Fruit fly (Drosophila melanogaster) whole organism, embryonic: Measurements from ENCODE around the gene fru.

Source experiments
- ATbp ChIP-seq: fragments of 200-800 bp; sonication (Bioruptor generic); optimal IDR thresholded peaks from 2 replicates; lab custom pipeline; 2017; ENCODE audit warnings: missing biosample characterization, mild to moderate bottlenecking, missing genetic modification characterization, missing genetic modification reagents
- Ada2b ChIP-seq: fragments of 200-800 bp; sonication (Bioruptor generic); IDR thresholded peaks from 2 replicates; pipeline ENCODE4 v1.3.6; 2022; ENCODE audit warnings: missing biosample characterization, missing genetic modification characterization
- BEAF-32 ChIP-seq: fragments of 200-800 bp; sonication (Bioruptor generic); optimal IDR thresholded peaks from 3 replicates; lab custom pipeline; 2017; ENCODE audit warnings: missing biosample characterization, missing genetic modification characterization, mild to moderate bottlenecking, moderate library complexity, missing genetic modification reagents
- CG1024 ChIP-seq: fragments of 200-800 bp; sonication (Bioruptor generic); IDR thresholded peaks from 2 replicates; pipeline ENCODE4 v1.3.6; 2022; ENCODE audit warnings: missing biosample characterization, missing genetic modification characterization
- CG11696 ChIP-seq: fragments of 200-800 bp; sonication (Bioruptor generic); IDR thresholded peaks from 2 replicates; pipeline ENCODE4 v1.3.6; 2022; ENCODE audit warnings: missing biosample characterization, missing genetic modification characterization
- CG12071 ChIP-seq: fragments of 200-800 bp; sonication (Bioruptor generic); optimal IDR thresholded peaks from 3 replicates; lab custom pipeline; 2018; ENCODE audit warnings: missing biosample characterization, mild to moderate bottlenecking, missing genetic modification characterization
- CG12104 ChIP-seq: fragments of 200-800 bp; sonication (Bioruptor generic); optimal IDR thresholded peaks from 3 replicates; lab custom pipeline; 2016; ENCODE audit warnings: missing biosample characterization, missing genetic modification characterization
- CG12942 ChIP-seq: fragments of 200-800 bp; sonication (Bioruptor generic); optimal IDR thresholded peaks from 3 replicates; lab custom pipeline; 2016; ENCODE audit warnings: missing biosample characterization, missing genetic modification characterization
- CG13424 ChIP-seq: fragments of 200-800 bp; sonication (Bioruptor generic); optimal IDR thresholded peaks from 2 replicates; lab custom pipeline; 2019; ENCODE audit warnings: missing biosample characterization, mild to moderate bottlenecking, missing genetic modification characterization, moderate library complexity
- CG17612 ChIP-seq: fragments of 200-800 bp; sonication (Bioruptor generic); IDR thresholded peaks from 2 replicates; pipeline ENCODE4 v1.3.6; 2022; ENCODE audit warnings: missing biosample characterization, missing genetic modification characterization
- CG31365 ChIP-seq: fragments of 200-800 bp; sonication (Bioruptor generic); optimal IDR thresholded peaks from 2 replicates; lab custom pipeline; 2018; ENCODE audit warnings: missing biosample characterization, mild to moderate bottlenecking, missing genetic modification characterization
- CG3281 ChIP-seq: fragments of 200-800 bp; sonication (Bioruptor generic); optimal IDR thresholded peaks from 3 replicates; lab custom pipeline; 2017; ENCODE audit warnings: missing biosample characterization, mild to moderate bottlenecking, missing genetic modification characterization
- CG33557 ChIP-seq: fragments of 200-800 bp; sonication (Bioruptor generic); optimal IDR thresholded peaks from 2 replicates; lab custom pipeline; 2019; ENCODE audit warnings: missing biosample characterization, mild to moderate bottlenecking, missing genetic modification characterization, moderate library complexity
- CG4424 ChIP-seq: fragments of 200-800 bp; sonication (Bioruptor generic); optimal IDR thresholded peaks from 3 replicates; lab custom pipeline; 2016; ENCODE audit warnings: missing biosample characterization, missing genetic modification characterization
- CG4730 ChIP-seq: fragments of 200-800 bp; sonication (Bioruptor generic); IDR thresholded peaks from 2 replicates; pipeline ENCODE4 v1.3.6; 2022; ENCODE audit warnings: missing biosample characterization, missing genetic modification characterization
- CG4854 ChIP-seq: fragments of 200-800 bp; sonication (Bioruptor generic); optimal IDR thresholded peaks from 2 replicates; lab custom pipeline; 2016; ENCODE audit warnings: missing biosample characterization, missing genetic modification characterization, inconsistent platforms
- CG6254 ChIP-seq: fragments of 200-800 bp; sonication (Bioruptor generic); optimal IDR thresholded peaks from 3 replicates; lab custom pipeline; 2017; ENCODE audit warnings: mild to moderate bottlenecking, missing biosample characterization, missing genetic modification reagents, missing genetic modification characterization
- CG7839 ChIP-seq: fragments of 200-800 bp; sonication (Bioruptor generic); optimal IDR thresholded peaks from 3 replicates; lab custom pipeline; 2018; ENCODE audit warnings: missing biosample characterization, mild to moderate bottlenecking, missing genetic modification characterization, moderate library complexity
- CG9797 ChIP-seq: fragments of 200-800 bp; sonication (Bioruptor generic); optimal IDR thresholded peaks from 3 replicates; lab custom pipeline; 2018; ENCODE audit warnings: missing biosample characterization, mild to moderate bottlenecking, missing genetic modification characterization
- Chrac-16 ChIP-seq: fragments of 200-800 bp; sonication (Bioruptor generic); optimal IDR thresholded peaks from 3 replicates; lab custom pipeline; 2016; ENCODE audit warnings: missing biosample characterization, missing genetic modification characterization
- CoRest ChIP-seq: fragments of 200-800 bp; sonication (Bioruptor generic); optimal IDR thresholded peaks from 3 replicates; lab custom pipeline; 2018; ENCODE audit warnings: missing biosample characterization, mild to moderate bottlenecking, missing genetic modification characterization, moderate library complexity
- Dip2 ChIP-seq: fragments of 200-800 bp; sonication (Bioruptor generic); IDR thresholded peaks from 2 replicates; pipeline ENCODE4 v1.3.6; 2022; ENCODE audit warnings: missing biosample characterization, missing genetic modification characterization
- Doc2 ChIP-seq: fragments of 200-800 bp; sonication (Bioruptor generic); IDR thresholded peaks from 2 replicates; pipeline ENCODE4 v1.3.6; 2022; ENCODE audit warnings: missing biosample characterization, missing genetic modification characterization
- Hr39 ChIP-seq: fragments of >200 bp; optimal IDR thresholded peaks from 2 replicates; lab custom pipeline; 2017
- Jarid2 ChIP-seq: fragments of 200-800 bp; sonication (Bioruptor generic); optimal IDR thresholded peaks from 3 replicates; lab custom pipeline; 2017; ENCODE audit warnings: mild to moderate bottlenecking, missing biosample characterization, missing genetic modification reagents, missing genetic modification characterization
- Lhr ChIP-seq: fragments of 200-800 bp; sonication (Bioruptor generic); optimal IDR thresholded peaks from 3 replicates; lab custom pipeline; 2017; ENCODE audit warnings: mild to moderate bottlenecking, missing biosample characterization, missing genetic modification reagents, missing genetic modification characterization
- Lim3 ChIP-seq: fragments of 200-800 bp; sonication (Bioruptor generic); IDR thresholded peaks from 2 replicates; pipeline ENCODE4 v1.3.6; 2022; ENCODE audit warnings: missing biosample characterization, missing genetic modification characterization
- MBD-R2 ChIP-seq: fragments of 200-800 bp; sonication (Bioruptor generic); IDR thresholded peaks from 2 replicates; pipeline ENCODE4 v1.3.6; 2022; ENCODE audit warnings: missing biosample characterization, missing genetic modification characterization
- NC2α ChIP-seq: fragments of 200-800 bp; sonication (Bioruptor generic); optimal IDR thresholded peaks from 2 replicates; lab custom pipeline; 2016; ENCODE audit warnings: missing biosample characterization, missing genetic modification characterization
- Ravus ChIP-seq: fragments of 200-800 bp; sonication (Bioruptor generic); IDR thresholded peaks from 2 replicates; pipeline ENCODE4 v1.3.6; 2022; ENCODE audit warnings: missing biosample characterization, missing genetic modification characterization
- Rfx ChIP-seq: fragments of 200-800 bp; sonication (Bioruptor generic); IDR thresholded peaks from 2 replicates; pipeline ENCODE4 v1.3.6; 2022; ENCODE audit warnings: missing biosample characterization, missing genetic modification characterization
- Sin3A ChIP-seq: fragments of >200 bp; optimal IDR thresholded peaks from 2 replicates; lab custom pipeline; 2018
- Sox102F ChIP-seq: fragments of 200-800 bp; sonication (Bioruptor generic); optimal IDR thresholded peaks from 2 replicates; lab custom pipeline; 2018; ENCODE audit warnings: missing biosample characterization, mild to moderate bottlenecking, missing genetic modification characterization, moderate library complexity
- Spps ChIP-seq: fragments of 200-800 bp; sonication (Bioruptor generic); optimal IDR thresholded peaks from 2 replicates; lab custom pipeline; 2018; ENCODE audit warnings: missing biosample characterization, mild to moderate bottlenecking, missing genetic modification characterization
- Sry-β ChIP-seq: fragments of 200-800 bp; sonication (Bioruptor generic); optimal IDR thresholded peaks from 2 replicates; lab custom pipeline; 2018; ENCODE audit warnings: missing biosample characterization, mild to moderate bottlenecking, missing genetic modification characterization, moderate library complexity
- Ssrp ChIP-seq: fragments of 200-800 bp; sonication (Bioruptor generic); optimal IDR thresholded peaks from 2 replicates; lab custom pipeline; 2018; ENCODE audit warnings: missing biosample characterization, mild to moderate bottlenecking, missing genetic modification characterization, moderate library complexity
- amos ChIP-seq: fragments of 200-800 bp; sonication (Bioruptor generic); IDR thresholded peaks from 2 replicates; pipeline ENCODE4 v1.3.6; 2022; ENCODE audit warnings: missing biosample characterization, missing genetic modification characterization; ENCODE audit not compliant: partially characterized antibody
- bigmax ChIP-seq: fragments of 200-800 bp; sonication (Bioruptor generic); optimal IDR thresholded peaks from 2 replicates; lab custom pipeline; 2018; ENCODE audit warnings: missing biosample characterization, mild to moderate bottlenecking, missing genetic modification characterization
- bowl ChIP-seq: fragments of 200-800 bp; sonication (Bioruptor generic); IDR thresholded peaks from 2 replicates; pipeline ENCODE4 v1.3.6; 2022; ENCODE audit warnings: missing biosample characterization, missing genetic modification characterization
- bsh ChIP-seq, 2 experiments: fragments of 200-800 bp; sonication (Bioruptor generic); optimal IDR thresholded peaks; 2 replicates each; lab custom pipeline; 2017 to 2018; ENCODE audit warnings: mild to moderate bottlenecking in 2 of 2, missing biosample characterization in 2 of 2, missing genetic modification characterization in 2 of 2, moderate library complexity in 1 of 2
- cad ChIP-seq: fragments of >200 bp; optimal IDR thresholded peaks from 2 replicates; lab custom pipeline; 2017; ENCODE audit warnings: missing biosample characterization, missing genetic modification characterization
- dysf ChIP-seq: fragments of 200-800 bp; sonication (Bioruptor generic); IDR thresholded peaks from 3 replicates; pipeline ENCODE4 v1.3.6; 2022; ENCODE audit warnings: missing biosample characterization, missing genetic modification characterization
- fd3F ChIP-seq: fragments of 200-800 bp; sonication (Bioruptor generic); optimal IDR thresholded peaks from 2 replicates; lab custom pipeline; 2018; ENCODE audit warnings: missing biosample characterization, mild to moderate bottlenecking, missing genetic modification characterization, moderate library complexity
- kah ChIP-seq: fragments of 200-800 bp; sonication (Bioruptor generic); optimal IDR thresholded peaks from 2 replicates; lab custom pipeline; 2018; ENCODE audit warnings: missing biosample characterization, mild to moderate bottlenecking, missing genetic modification characterization
- ken ChIP-seq: fragments of 200-800 bp; sonication (Bioruptor generic); IDR thresholded peaks from 3 replicates; pipeline ENCODE4 v1.3.6; 2022; ENCODE audit warnings: missing biosample characterization, missing genetic modification characterization
- nmo ChIP-seq: fragments of 200-800 bp; sonication (Bioruptor generic); optimal IDR thresholded peaks from 2 replicates; lab custom pipeline; 2018; ENCODE audit warnings: missing biosample characterization, mild to moderate bottlenecking, missing genetic modification characterization, moderate library complexity
- sisA ChIP-seq: fragments of 200-800 bp; sonication (Bioruptor generic); IDR thresholded peaks from 2 replicates; pipeline ENCODE4 v1.3.6; 2022; ENCODE audit warnings: missing biosample characterization, missing genetic modification characterization
- trem ChIP-seq: fragments of 200-800 bp; optimal IDR thresholded peaks from 3 replicates; lab custom pipeline; 2019; ENCODE audit warnings: missing biosample characterization, mild to moderate bottlenecking, missing genetic modification characterization, moderate library complexity
- trh ChIP-seq: fragments of 200-800 bp; sonication (Bioruptor generic); optimal IDR thresholded peaks from 2 replicates; lab custom pipeline; 2016; ENCODE audit warnings: missing biosample characterization, missing genetic modification characterization

Gene fru

dm6 chr3R:18396801-18397604, 148.4 kb downstream of the fru start, which contains the start of gene Vti1b (continued):
- TF ChIP-seq trh (GFP tag; lab: Kevin White, UChicago) = peak; percentile 63
- TF ChIP-seq cad (GFP tag; lab: Kevin White, UChicago) = no peak
- TF ChIP-seq Ada2b (GFP tag; lab: Robert Waterston, UW) = peak; percentile 92
- TF ChIP-seq Lim3 = peak; percentile 88
- TF ChIP-seq nmo = peak; percentile 96
- TF ChIP-seq Chrac-16 = peak; percentile 96
- peak; percentile 94 for TF ChIP-seq Ssrp
- TF ChIP-seq Sox102F (GFP tag; lab: Kevin White, UChicago) = peak; percentile 97
- peak; percentile 81 for TF ChIP-seq bowl (GFP tag; lab: Robert Waterston, UW)
- no peak for TF ChIP-seq Hr39
- peak; percentile 26 for TF ChIP-seq BEAF-32 (GFP tag; lab: Kevin White, UChicago)
- peak; percentile 92 for TF ChIP-seq CG4730 (GFP tag; lab: Robert Waterston, UW)
- TF ChIP-seq bsh (GFP tag; optimal IDR thresholded peaks at IDR 0.05; lab: Kevin White, UChicago) = peak; percentile 91 to 98
- peak; percentile 83 for TF ChIP-seq CG31365 (tag; lab: Kevin White, UChicago)
- no peak for TF ChIP-seq Dip2
- peak; percentile 94 for TF ChIP-seq ken (GFP tag; lab: Robert Waterston, UW)
- peak; percentile 88 for TF ChIP-seq Spps
- TF ChIP-seq CG11696 = peak; percentile 69; the same call in 1 of the 2 replicates
- no peak for TF ChIP-seq amos (GFP tag; lab: Robert Waterston, UW)
- 0 out of 2 replicates have a peak, but pooled peaks have one; percentile 32 for TF ChIP-seq Doc2 (GFP tag; lab: Robert Waterston, UW)
- TF ChIP-seq kah (GFP tag; lab: Kevin White, UChicago) = peak; percentile 67
- TF ChIP-seq NC2α (GFP tag; lab: Kevin White, UChicago) = peak; percentile 89
- peak; percentile 55; the same call in 1 of the 2 replicates for TF ChIP-seq MBD-R2 (GFP tag; lab: Robert Waterston, UW)
- TF ChIP-seq CG4424 (GFP tag; lab: Kevin White, UChicago) = peak; percentile 96
- peak; percentile 96 for TF ChIP-seq sisA (GFP tag; lab: Robert Waterston, UW)
- peak; percentile 83 for TF ChIP-seq CG12071 (GFP tag; lab: Kevin White, UChicago)
- TF ChIP-seq CG3281 (GFP tag; lab: Kevin White, UChicago) = peak; percentile 91
- TF ChIP-seq CG33557 (GFP tag; lab: Kevin White, UChicago) = peak; percentile 75
- peak; percentile 43 for TF ChIP-seq CG9797
- TF ChIP-seq bigmax (GFP tag; lab: Kevin White, UChicago) = peak; percentile 18
- TF ChIP-seq CG4854 (GFP tag; lab: Kevin White, UChicago) = peak; percentile 90
- peak; percentile 82 for TF ChIP-seq Ravus (GFP tag; lab: Robert Waterston, UW)
- TF ChIP-seq Rfx (GFP tag; lab: Robert Waterston, UW) = peak; percentile 92
- peak; percentile 94 for TF ChIP-seq CG7839 (tag; lab: Kevin White, UChicago)
- peak; percentile 95 for TF ChIP-seq CoRest (tag; lab: Kevin White, UChicago)
- peak; percentile 92 for TF ChIP-seq trem (tag; lab: Kevin White, UChicago)
- peak; percentile 84 for TF ChIP-seq fd3F (GFP tag; lab: Kevin White, UChicago)
- TF ChIP-seq CG12942 = peak; percentile 90
- TF ChIP-seq Sry-β (GFP tag; lab: Kevin White, UChicago) = peak; percentile 55
- peak; percentile 93 for TF ChIP-seq dysf (GFP tag; lab: Robert Waterston, UW)
- TF ChIP-seq Jarid2 (GFP tag; lab: Kevin White, UChicago) = peak; percentile 51
- peak; percentile 87 for TF ChIP-seq CG1024 (GFP tag; lab: Robert Waterston, UW)
- peak; percentile 92 for TF ChIP-seq CG13424 (tag; lab: Kevin White, UChicago)
- peak; percentile 90 for TF ChIP-seq ATbp
- TF ChIP-seq CG6254 (GFP tag; lab: Kevin White, UChicago) = peak; percentile 90
- peak; percentile 86 for TF ChIP-seq CG17612 (GFP tag; lab: Robert Waterston, UW)
- TF ChIP-seq Lhr = peak; percentile 73
- TF ChIP-seq Sin3A (lab: Kevin White, UChicago) = no peak
- TF ChIP-seq CG12104 (GFP tag; lab: Kevin White, UChicago) = peak; percentile 88
